Worm (Caenorhabditis elegans) whole organism, late embryonic: ENCODE results near the gene eak-7.

Source experiments
- ceh-34 ChIP-seq: sonication (generic microtip); optimal IDR thresholded peaks from 2 replicates; lab custom pipeline; 2016; ENCODE audit warnings: mild to moderate bottlenecking, missing genetic modification characterization, missing compliant biosample characterization
- ceh-48 ChIP-seq: sonication (generic microtip); optimal IDR thresholded peaks from 2 replicates; lab custom pipeline; 2016; ENCODE audit warnings: missing genetic modification characterization, inconsistent platforms, missing compliant biosample characterization
- dve-1 ChIP-seq: sonication (generic microtip); optimal IDR thresholded peaks from 2 replicates; lab custom pipeline; 2017; ENCODE audit warnings: antibody characterized with exemption, mild to moderate bottlenecking, missing genetic modification characterization, missing compliant biosample characterization
- hlh-15 ChIP-seq: sonication (generic microtip); optimal IDR thresholded peaks from 2 replicates; lab custom pipeline; 2016; ENCODE audit warnings: missing genetic modification characterization, missing compliant biosample characterization
- nhr-11 ChIP-seq: fragments of 150-350 bp; optimal IDR thresholded peaks from 2 replicates; lab custom pipeline; 2014; ENCODE audit warnings: missing biosample characterization, missing genetic modification characterization
- npax-4 ChIP-seq: sonication (generic microtip); optimal IDR thresholded peaks from 2 replicates; lab custom pipeline; 2016; ENCODE audit warnings: missing genetic modification characterization, missing compliant biosample characterization
- pha-2 ChIP-seq: sonication (generic microtip); optimal IDR thresholded peaks from 2 replicates; lab custom pipeline; 2017; ENCODE audit warnings: mild to moderate bottlenecking, missing genetic modification characterization, missing compliant biosample characterization

- TF ChIP-seq pha-2 (tag; lab: Kevin White, UChicago) (no peak), dve-1 (tag; lab: Kevin White, UChicago) (no peak), ceh-48 (tag; lab: Kevin White, UChicago) (no peak), nhr-11 (tag; lab: Kevin White, UChicago) (no peak), ceh-34 (tag; lab: Kevin White, UChicago) (no peak), hlh-15 (no peak), npax-4 (tag; lab: Kevin White, UChicago) (no peak)
These were observed 16.8 kb downstream of the eak-7 start for ce11 chrIV:12549014-12549413.
